Fruit fly (Drosophila melanogaster): ENCODE data around the gene Octbeta1R.
A peak's percentile ranks its signal among the peaks of the same experiment; 100 is the strongest.

Gene Octbeta1R

DNA sequence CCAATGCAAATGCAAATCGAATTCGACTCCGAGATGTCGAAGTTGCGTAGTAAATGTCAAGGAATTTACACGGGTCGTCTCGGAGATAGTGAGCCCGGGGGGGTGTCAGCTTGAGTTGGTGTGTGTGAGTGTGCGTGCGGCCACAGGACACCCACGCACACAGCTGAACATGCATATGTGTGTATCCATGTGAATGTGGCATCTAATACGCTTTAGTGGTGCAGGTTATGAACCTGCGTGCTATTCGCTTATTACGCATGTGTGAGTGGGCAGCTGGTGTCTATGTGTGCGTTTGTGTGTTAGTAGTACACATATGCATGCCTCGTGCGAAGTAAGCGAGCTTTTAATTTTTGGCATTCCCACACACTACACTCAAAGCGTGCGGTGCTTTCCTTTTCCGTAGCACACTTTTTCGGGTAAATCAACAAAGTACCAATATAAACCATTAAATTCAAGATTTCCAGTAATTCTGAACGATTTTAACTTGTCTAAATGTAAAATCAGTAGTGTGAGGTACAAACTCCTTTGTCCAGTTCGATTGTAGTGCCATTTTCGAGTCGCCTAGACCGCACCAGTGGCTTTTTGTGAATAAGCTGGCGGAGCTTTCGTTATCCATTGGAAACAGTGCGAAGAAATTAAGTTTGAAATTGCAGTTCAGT lies 28.1 kb upstream of the Octbeta1R start (continued):
- TF ChIP-seq Atf-2 (GFP tag; optimal IDR thresholded peaks at IDR 0.05) (peak; percentile 78), CG7556 (GFP tag; optimal IDR thresholded peaks at IDR 0.05) (peak; percentile 91), CG9437 (GFP tag; optimal IDR thresholded peaks at IDR 0.05) (peak; percentile 62), CG12071 (GFP tag; optimal IDR thresholded peaks at IDR 0.05) (peak; percentile 90), HLHmδ (GFP tag; optimal IDR thresholded peaks at IDR 0.05) (no peak), Gug (GFP tag; IDR thresholded peaks at IDR 0.05) (peak; percentile 79), dan (GFP tag; IDR thresholded peaks at IDR 0.05) (no peak), PHDP (tag; optimal IDR thresholded peaks at IDR 0.05) (peak; percentile 89), CG9215 (GFP tag; IDR thresholded peaks at IDR 0.05) (peak; percentile 85), CG10959 (GFP tag; IDR thresholded peaks at IDR 0.05) (no peak), Neu2 (GFP tag; optimal IDR thresholded peaks at IDR 0.05; ENCODE audit: borderline replicate concordance) (no peak), en (GFP tag; optimal IDR thresholded peaks at IDR 0.05) (peak; percentile 75), CG5180 (GFP tag; optimal IDR thresholded peaks at IDR 0.05) (peak; percentile 76), Tbp (GFP tag; optimal IDR thresholded peaks at IDR 0.05) (no peak), Bgb (GFP tag; IDR thresholded peaks at IDR 0.05; ENCODE audit: partially characterized antibody) (no peak), CG6683 (GFP tag; optimal IDR thresholded peaks at IDR 0.05) (peak; percentile 81), knrl (GFP tag; IDR thresholded peaks at IDR 0.05; ENCODE audit: partially characterized antibody) (no peak), cwo (GFP tag; optimal IDR thresholded peaks at IDR 0.05) (peak; percentile 90), Oli (tag; optimal IDR thresholded peaks at IDR 0.05) (peak; percentile 89), dmrt11E (tag; optimal IDR thresholded peaks at IDR 0.05) (no peak), CG4617 (GFP tag; optimal IDR thresholded peaks at IDR 0.05; ENCODE audit: borderline replicate concordance) (peak; percentile 43), gsb-n (tag; optimal IDR thresholded peaks at IDR 0.05) (peak; percentile 53), CG12236 (GFP tag; optimal IDR thresholded peaks at IDR 0.05) (peak; percentile 49), ERR (GFP tag; optimal IDR thresholded peaks at IDR 0.05) (peak; percentile 73), pnt (GFP tag; optimal IDR thresholded peaks at IDR 0.05) (peak; percentile 85), BEAF-32 (GFP tag; optimal IDR thresholded peaks at IDR 0.05) (no peak), CG8478 (optimal IDR thresholded peaks at IDR 0.05) (peak; percentile 67), ems (GFP tag; optimal IDR thresholded peaks at IDR 0.05) (peak; percentile 79), CG3847 (GFP tag; IDR thresholded peaks at IDR 0.05) (peak; percentile 88), CG3281 (GFP tag; optimal IDR thresholded peaks at IDR 0.05) (peak; percentile 89), Deaf1 (tag; optimal IDR thresholded peaks at IDR 0.05) (peak; percentile 70), CG17359 (tag; optimal IDR thresholded peaks at IDR 0.05) (peak; percentile 87), CG2875 (GFP tag; optimal IDR thresholded peaks at IDR 0.05) (peak; percentile 54), Opbp (GFP tag; IDR thresholded peaks at IDR 0.05; ENCODE audit: partially characterized antibody) (no peak), Lhr (GFP tag; optimal IDR thresholded peaks at IDR 0.05) (no peak), pan (optimal IDR thresholded peaks at IDR 0.05) (no peak), pan (GFP tag; optimal IDR thresholded peaks at IDR 0.05 in 1 of 2, IDR thresholded peaks at IDR 0.05 in 1 of 2) (peak in 1 of 2 experiments; percentile 83), tll (GFP tag; optimal IDR thresholded peaks at IDR 0.05) (no peak), Ravus (GFP tag; IDR thresholded peaks at IDR 0.05) (peak; percentile 62), croc (GFP tag; conservative IDR thresholded peaks at IDR 0.05) (peak; percentile 66), CG31365 (tag; optimal IDR thresholded peaks at IDR 0.05) (peak; percentile 74), NFAT (GFP tag; IDR thresholded peaks at IDR 0.05) (peak; percentile 69), CG11247 (GFP tag; IDR thresholded peaks at IDR 0.05) (peak; percentile 81), Dp (GFP tag; optimal IDR thresholded peaks at IDR 0.05) (no peak), ewg (GFP tag; optimal IDR thresholded peaks at IDR 0.05) (peak; percentile 83), CG9817 (tag; optimal IDR thresholded peaks at IDR 0.05) (peak; percentile 86), unpg (GFP tag; optimal IDR thresholded peaks at IDR 0.05) (peak; percentile 87), jigr1 (GFP tag; IDR thresholded peaks at IDR 0.05) (peak; percentile 64; the same call in 2 of the 3 replicates), toy (GFP tag; IDR thresholded peaks at IDR 0.05) (peak; percentile 25; the same call in 1 of the 2 replicates)
